Worm (Caenorhabditis elegans) whole organism, late embryonic: ENCODE data around the gene bus-8A.

Experiments used
- ceh-14 ChIP-seq: sonication (generic microtip); optimal IDR thresholded peaks from 2 replicates; lab custom pipeline; 2016; ENCODE audit warnings: missing genotype, missing genetic modification characterization, missing compliant biosample characterization
- dve-1 ChIP-seq: sonication (generic microtip); optimal IDR thresholded peaks from 2 replicates; lab custom pipeline; 2017; ENCODE audit warnings: antibody characterized with exemption, mild to moderate bottlenecking, missing genetic modification characterization, missing compliant biosample characterization
- ets-4 ChIP-seq: sonication (generic microtip); optimal IDR thresholded peaks from 2 replicates; lab custom pipeline; 2016; ENCODE audit warnings: missing genetic modification characterization, missing compliant biosample characterization
- nhr-11 ChIP-seq: fragments of 150-350 bp; optimal IDR thresholded peaks from 2 replicates; lab custom pipeline; 2014; ENCODE audit warnings: missing biosample characterization, missing genetic modification characterization
- sox-4 ChIP-seq: sonication (generic microtip); optimal IDR thresholded peaks from 2 replicates; lab custom pipeline; 2017; ENCODE audit warnings: mild to moderate bottlenecking, missing genetic modification characterization, inconsistent platforms, missing compliant biosample characterization

DNA sequence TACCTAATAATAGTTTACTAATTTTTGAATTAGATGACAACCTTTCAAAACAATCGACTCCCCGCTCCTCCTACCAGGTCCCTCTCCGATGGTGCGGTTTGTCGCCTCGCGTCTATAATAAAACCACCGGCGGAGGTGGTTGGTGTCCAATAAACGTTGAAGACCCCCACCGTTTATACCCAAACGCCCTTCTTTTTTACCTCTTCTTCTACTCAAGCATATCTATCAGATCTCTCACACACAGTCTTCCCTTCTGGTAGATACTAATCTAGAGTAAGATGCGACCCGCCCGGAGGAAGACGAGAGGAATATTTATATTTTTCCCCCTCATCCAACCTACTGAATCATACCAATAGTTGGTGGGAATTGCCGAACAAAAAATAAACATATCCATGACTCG is 13.8 kb upstream of the bus-8A start:
- TF ChIP-seq nhr-11 (tag; lab: Kevin White, UChicago), result no peak
- TF ChIP-seq ceh-14 (tag; lab: Kevin White, UChicago), result no peak
- TF ChIP-seq sox-4 (tag; lab: Kevin White, UChicago), result no peak
- no peak for TF ChIP-seq ets-4
- no peak for TF ChIP-seq dve-1 (tag; lab: Kevin White, UChicago)
